Worm (Caenorhabditis elegans) whole organism, mixed stage, embryonic: ENCODE results near the gene W09G10.9.

Source experiments
- blmp-1 ChIP-seq: fragments of 150-350 bp; optimal IDR thresholded peaks from 2 replicates; lab custom pipeline; 2014; ENCODE audit warnings: missing biosample characterization, missing genetic modification characterization
- lin-13 ChIP-seq: fragments of 150-350 bp; optimal IDR thresholded peaks from 2 replicates; lab custom pipeline; 2014; ENCODE audit warnings: missing biosample characterization, missing genetic modification characterization
- lsy-2 ChIP-seq: fragments of 150-350 bp; optimal IDR thresholded peaks from 2 replicates; lab custom pipeline; 2014; ENCODE audit warnings: missing biosample characterization, missing genetic modification characterization

- TF ChIP-seq lsy-2 (tag; lab: Kevin White, UChicago), result peak; percentile 51
- peak; percentile 73 for TF ChIP-seq lin-13 (tag; lab: Kevin White, UChicago)
- no peak for TF ChIP-seq blmp-1 (tag; lab: Kevin White, UChicago)
Observed at ce11 chrII:3502520-3503323, 18.9 kb upstream of the W09G10.9 start, which contains the start of the genes col-71 and Y49F6B.2.
